Worm (Caenorhabditis elegans) whole organism, midembryonic: ENCODE results near the gene rnp-2.

Experiments
- T22C8.4 ChIP-seq: fragments of 200-800 bp; sonication (Bioruptor generic); IDR thresholded peaks from 2 replicates; pipeline ENCODE4 v1.3.6; 2022; ENCODE audit warnings: missing genetic modification characterization, missing compliant biosample characterization
- cog-1 ChIP-seq: sonication (generic microtip); optimal IDR thresholded peaks from 2 replicates; lab custom pipeline; 2016; ENCODE audit warnings: missing genetic modification characterization, missing compliant biosample characterization
- flt-1 ChIP-seq: fragments of 200-800 bp; sonication (Bioruptor generic); IDR thresholded peaks from 2 replicates; pipeline ENCODE4 v1.3.6; 2022; ENCODE audit warnings: missing genetic modification characterization, missing compliant biosample characterization
- klf-2 ChIP-seq: fragments of 200-800 bp; sonication (Bioruptor generic); conservative IDR thresholded peaks from 2 replicates; pipeline ENCODE4 v1.3.6; 2022; ENCODE audit warnings: missing genetic modification reagents, missing genetic modification characterization, missing compliant biosample characterization
- med-1 ChIP-seq: sonication (generic microtip); optimal IDR thresholded peaks from 2 replicates; lab custom pipeline; 2017; ENCODE audit warnings: missing genetic modification characterization, mild to moderate bottlenecking, missing compliant biosample characterization, antibody characterized with exemption, missing genetic modification reagents; ENCODE audit not compliant: insufficient read depth
- ref-1 ChIP-seq: fragments of 200-800 bp; sonication (Bioruptor generic); conservative IDR thresholded peaks from 2 replicates; pipeline ENCODE4 v1.3.6; 2022; ENCODE audit warnings: missing genetic modification reagents, missing genetic modification characterization, missing compliant biosample characterization
- tab-1 ChIP-seq: fragments of 200-800 bp; sonication (Bioruptor generic); IDR thresholded peaks from 2 replicates; pipeline ENCODE4 v1.3.6; 2022; ENCODE audit warnings: missing genetic modification characterization, missing compliant biosample characterization
- ztf-23 ChIP-seq: fragments of 200-800 bp; sonication (Bioruptor generic); IDR thresholded peaks from 2 replicates; pipeline ENCODE4 v1.3.6; 2022; ENCODE audit warnings: missing genetic modification reagents, missing genetic modification characterization, missing compliant biosample characterization
- ztf-29 ChIP-seq: fragments of 200-800 bp; sonication (Bioruptor generic); IDR thresholded peaks from 2 replicates; pipeline ENCODE4 v1.3.6; 2022; ENCODE audit warnings: missing genetic modification reagents, missing genetic modification characterization, missing compliant biosample characterization

Gene rnp-2

ce11 chrIV:4147891-4148290, 24.0 kb upstream of the rnp-2 start:
- no peak for TF ChIP-seq med-1 (GFP tag; lab: Kevin White, UChicago)
- no peak for TF ChIP-seq ztf-23
- no peak for TF ChIP-seq tab-1 (GFP tag; lab: Robert Waterston, UW)
- TF ChIP-seq T22C8.4 (GFP tag; lab: Robert Waterston, UW): no peak
- no peak for TF ChIP-seq ztf-29
- no peak for TF ChIP-seq klf-2 (GFP tag; lab: Robert Waterston, UW)
- no peak for TF ChIP-seq ref-1 (GFP tag; lab: Robert Waterston, UW)
- no peak for TF ChIP-seq flt-1 (GFP tag; lab: Robert Waterston, UW)
- TF ChIP-seq cog-1 (tag; lab: Kevin White, UChicago): no peak

- TF ChIP-seq ztf-29 (no peak), ref-1 (GFP tag; lab: Robert Waterston, UW) (no peak), ztf-23 (no peak), flt-1 (GFP tag; lab: Robert Waterston, UW) (no peak), med-1 (GFP tag; lab: Kevin White, UChicago) (no peak), klf-2 (GFP tag; lab: Robert Waterston, UW) (no peak), cog-1 (tag; lab: Kevin White, UChicago) (no peak), T22C8.4 (GFP tag; lab: Robert Waterston, UW) (no peak)
Observed at ce11 chrIV:4150138-4150537, 21.7 kb upstream of the rnp-2 start.

ce11 chrIV:4152143-4152542, 19.7 kb upstream of the rnp-2 start, which contains the start of the genes K08D10.10 and R07C12.1:
TSS of gene K08D10.10 (plus strand) at chrIV:4152235.
TSS of gene R07C12.1 (plus strand) at chrIV:4152456.
- TF ChIP-seq cog-1 (tag; lab: Kevin White, UChicago): no peak
- TF ChIP-seq ztf-23: no peak
- no peak for TF ChIP-seq flt-1 (GFP tag; lab: Robert Waterston, UW)
- no peak for TF ChIP-seq klf-2 (GFP tag; lab: Robert Waterston, UW)
- no peak for TF ChIP-seq ref-1 (GFP tag; lab: Robert Waterston, UW)
- TF ChIP-seq ztf-29: no peak
- no peak for TF ChIP-seq tab-1 (GFP tag; lab: Robert Waterston, UW)
- TF ChIP-seq T22C8.4 (GFP tag; lab: Robert Waterston, UW): no peak
- TF ChIP-seq med-1 (GFP tag; lab: Kevin White, UChicago): no peak

- TF ChIP-seq med-1 (GFP tag; lab: Kevin White, UChicago): no peak
- no peak for TF ChIP-seq ztf-29
- no peak for TF ChIP-seq klf-2 (GFP tag; lab: Robert Waterston, UW)
- TF ChIP-seq ref-1 (GFP tag; lab: Robert Waterston, UW): no peak
- no peak for TF ChIP-seq cog-1 (tag; lab: Kevin White, UChicago)
- TF ChIP-seq T22C8.4 (GFP tag; lab: Robert Waterston, UW): no peak
- TF ChIP-seq flt-1 (GFP tag; lab: Robert Waterston, UW): no peak
- no peak for TF ChIP-seq ztf-23
- TF ChIP-seq tab-1 (GFP tag; lab: Robert Waterston, UW): no peak
Observed at ce11 chrIV:4154641-4155040, 17.2 kb upstream of the rnp-2 start, which contains the start of gene K08D10.14. TSS of gene K08D10.14 (plus strand) at chrIV:4154941.

- TF ChIP-seq klf-2 (GFP tag; lab: Robert Waterston, UW) (no peak), ref-1 (GFP tag; lab: Robert Waterston, UW) (no peak), T22C8.4 (GFP tag; lab: Robert Waterston, UW) (no peak), cog-1 (tag; lab: Kevin White, UChicago) (no peak), med-1 (GFP tag; lab: Kevin White, UChicago) (no peak), ztf-29 (no peak), ztf-23 (no peak), flt-1 (GFP tag; lab: Robert Waterston, UW) (no peak), tab-1 (GFP tag; lab: Robert Waterston, UW) (no peak)
Observed at ce11 chrIV:4162121-4162520, 9.8 kb upstream of the rnp-2 start, which contains the start of gene scrm-5. TSS of gene scrm-5 (plus strand) at chrIV:4162421.

- no peak for TF ChIP-seq ztf-29
- no peak for TF ChIP-seq flt-1 (GFP tag; lab: Robert Waterston, UW)
- TF ChIP-seq tab-1 (GFP tag; lab: Robert Waterston, UW): no peak
- TF ChIP-seq T22C8.4 (GFP tag; lab: Robert Waterston, UW): no peak
- no peak for TF ChIP-seq klf-2 (GFP tag; lab: Robert Waterston, UW)
- no peak for TF ChIP-seq ref-1 (GFP tag; lab: Robert Waterston, UW)
- no peak for TF ChIP-seq cog-1 (tag; lab: Kevin White, UChicago)
- TF ChIP-seq ztf-23: no peak
- TF ChIP-seq med-1 (GFP tag; lab: Kevin White, UChicago): no peak
Observed at ce11 chrIV:4164392-4164791, 7.5 kb upstream of the rnp-2 start, which contains the start of gene scrm-8. TSS of gene scrm-8 (plus strand) at chrIV:4164692.

- TF ChIP-seq ref-1 (GFP tag; lab: Robert Waterston, UW) (no peak), flt-1 (GFP tag; lab: Robert Waterston, UW) (no peak), klf-2 (GFP tag; lab: Robert Waterston, UW) (no peak)
Observed at ce11 chrIV:4167296-4167695, 4.6 kb upstream of the rnp-2 start.

- TF ChIP-seq flt-1 (GFP tag; lab: Robert Waterston, UW) (no peak), T22C8.4 (GFP tag; lab: Robert Waterston, UW) (peak; percentile 54)
Observed at ce11 chrIV:4172242-4172641, 366 bp downstream of the rnp-2 start.

ce11 chrIV:4173789-4174188, 1.9 kb downstream of the rnp-2 start, which contains the start of gene rnp-3:
TSS of gene rnp-3 (plus strand) at chrIV:4174089.
- no peak for TF ChIP-seq ref-1 (GFP tag; lab: Robert Waterston, UW)
- no peak for TF ChIP-seq tab-1 (GFP tag; lab: Robert Waterston, UW)
- TF ChIP-seq klf-2 (GFP tag; lab: Robert Waterston, UW): no peak
- TF ChIP-seq ztf-29: no peak
- no peak for TF ChIP-seq flt-1 (GFP tag; lab: Robert Waterston, UW)
- TF ChIP-seq T22C8.4 (GFP tag; lab: Robert Waterston, UW): no peak
- no peak for TF ChIP-seq med-1 (GFP tag; lab: Kevin White, UChicago)
- no peak for TF ChIP-seq cog-1 (tag; lab: Kevin White, UChicago)
- no peak for TF ChIP-seq ztf-23
